Worm (Caenorhabditis elegans) whole organism, L4/young adult: Measurements from ENCODE around the gene yap-1.

ENCODE experiments used
- W03F9.2 ChIP-seq: fragments of 150-350 bp; optimal IDR thresholded peaks from 2 replicates; lab custom pipeline; 2014; ENCODE audit warnings: missing biosample characterization, missing genetic modification characterization
- dao-5 ChIP-seq: sonication (generic microtip); optimal IDR thresholded peaks from 2 replicates; lab custom pipeline; 2016; ENCODE audit warnings: missing genotype, missing genetic modification characterization, moderate library complexity, missing compliant biosample characterization
- him-1 ChIP-seq: sonication (generic microtip); optimal IDR thresholded peaks from 2 replicates; lab custom pipeline; 2016; ENCODE audit warnings: missing genotype, missing genetic modification reagents, missing genetic modification characterization, missing compliant biosample characterization

- TF ChIP-seq dao-5 (no peak), W03F9.2 (tag; lab: Kevin White, UChicago) (no peak), him-1 (tag; lab: Kevin White, UChicago) (no peak)
These were observed 12.6 kb downstream of the yap-1 start for ce11 chrX:10704329-10704728.
